Worm (Caenorhabditis elegans) whole organism, L1 larva: Measurements from ENCODE around the gene appg-2.
A peak's percentile ranks its signal among the peaks of the same experiment; 100 is the strongest.

Experiments used
- blmp-1 ChIP-seq: fragments of 150-350 bp; optimal IDR thresholded peaks from 2 replicates; lab custom pipeline; 2014; ENCODE audit warnings: missing biosample characterization, missing genetic modification characterization
- ceh-82 ChIP-seq, 3 experiments: fragments of 150-350 bp in 1 of 3; sonication (generic microtip) in 2 of 3; optimal IDR thresholded peaks; 2 replicates each; lab custom pipeline; 2014 to 2017; ENCODE audit warnings: missing biosample characterization in 3 of 3, missing genetic modification characterization in 3 of 3
- ceh-90 ChIP-seq: sonication (generic microtip); optimal IDR thresholded peaks from 2 replicates; lab custom pipeline; 2016; ENCODE audit warnings: missing genetic modification characterization, missing compliant biosample characterization
- efl-1 ChIP-seq, 4 experiments: fragments of 150-350 bp; optimal IDR thresholded peaks in 3 of 4; peaks in 1 of 4; 1 replicate in 1 of 4; 2 replicates in 3 of 4; lab custom pipeline; 2014; ENCODE audit warnings: missing biosample characterization in 2 of 4, missing genetic modification characterization in 2 of 4, missing genetic modification reagents in 2 of 4
- fos-1 ChIP-seq: fragments of 150-350 bp; optimal IDR thresholded peaks from 2 replicates; lab custom pipeline; 2014; ENCODE audit warnings: missing biosample characterization, missing genetic modification characterization
- grh-1 ChIP-seq: fragments of 200-800 bp; sonication (Bioruptor generic); IDR thresholded peaks from 2 replicates; pipeline ENCODE4 v1.3.6; 2022; ENCODE audit warnings: missing genetic modification reagents, missing genetic modification characterization, missing compliant biosample characterization
- irx-1 ChIP-seq: sonication (generic microtip); optimal IDR thresholded peaks from 2 replicates; lab custom pipeline; 2016; ENCODE audit warnings: missing genetic modification characterization, missing compliant biosample characterization
- jun-1 ChIP-seq: fragments of 150-350 bp; optimal IDR thresholded peaks from 2 replicates; lab custom pipeline; 2014; ENCODE audit warnings: missing biosample characterization, missing genetic modification reagents, missing genetic modification characterization
- lin-15B ChIP-seq: fragments of 150-350 bp; sonication (generic microtip); optimal IDR thresholded peaks from 3 replicates; lab custom pipeline; 2014; ENCODE audit warnings: missing biosample characterization, missing genetic modification characterization
- nhr-11 ChIP-seq: fragments of 150-350 bp; optimal IDR thresholded peaks from 2 replicates; lab custom pipeline; 2014; ENCODE audit warnings: missing biosample characterization, missing genetic modification characterization
- nhr-28 ChIP-seq: fragments of 150-350 bp; optimal IDR thresholded peaks from 2 replicates; lab custom pipeline; 2014; ENCODE audit warnings: missing biosample characterization, missing genetic modification characterization
- nhr-84 ChIP-seq: sonication (generic microtip); optimal IDR thresholded peaks from 2 replicates; lab custom pipeline; 2017; ENCODE audit warnings: missing biosample characterization, missing genetic modification characterization
- nhr-85 ChIP-seq: sonication (generic microtip); peaks from one replicate; lab custom pipeline; 2016; ENCODE audit warnings: missing genetic modification characterization, inconsistent platforms, missing compliant biosample characterization
- nhr-90 ChIP-seq: sonication (generic microtip); optimal IDR thresholded peaks from 2 replicates; lab custom pipeline; 2016; ENCODE audit warnings: mild to moderate bottlenecking, missing genetic modification characterization, missing compliant biosample characterization; ENCODE audit not compliant: poor library complexity
- skn-1 ChIP-seq: fragments of 150-350 bp; optimal IDR thresholded peaks from 2 replicates; lab custom pipeline; 2014; ENCODE audit warnings: missing biosample characterization, missing genetic modification characterization
- snu-23 ChIP-seq: sonication (generic microtip); optimal IDR thresholded peaks from 2 replicates; lab custom pipeline; 2016; ENCODE audit warnings: missing genetic modification characterization, missing compliant biosample characterization
- unc-30 ChIP-seq: sonication (generic microtip); optimal IDR thresholded peaks from 2 replicates; lab custom pipeline; 2017; ENCODE audit warnings: missing biosample characterization, missing genetic modification characterization
- zag-1 ChIP-seq: fragments of 150-350 bp; optimal IDR thresholded peaks from 2 replicates; lab custom pipeline; 2014; ENCODE audit warnings: missing biosample characterization, missing genetic modification characterization

appg-2 gene

DNA sequence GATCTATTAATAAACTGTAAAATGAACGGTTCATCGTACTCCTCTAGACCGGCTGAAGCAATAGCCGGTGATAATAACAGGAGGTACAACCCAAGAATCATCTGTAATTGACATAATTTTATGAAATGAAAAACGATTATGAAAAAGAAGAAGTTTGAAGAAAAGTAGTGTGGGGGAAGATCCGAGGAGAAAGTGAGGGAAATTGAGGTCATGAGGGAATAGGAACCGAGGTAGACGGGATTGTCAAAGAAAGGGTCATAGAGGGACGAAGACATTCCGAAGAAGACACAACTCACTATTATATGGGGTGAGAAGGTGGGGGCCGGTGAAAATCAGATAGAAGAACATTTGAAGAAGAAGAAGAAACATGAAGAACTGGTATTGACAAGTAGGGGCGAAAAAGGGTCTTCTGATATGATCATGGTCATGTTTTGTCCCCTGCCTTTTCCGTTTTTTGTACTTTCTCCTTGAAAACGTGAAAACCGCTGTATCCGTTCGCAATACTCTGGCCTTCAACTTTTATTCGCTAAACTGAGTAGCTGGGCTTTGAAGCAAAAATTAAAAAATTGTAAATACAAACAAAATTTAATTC is 51.2 kb downstream of the appg-2 start, which contains the start of gene oac-46 (continued):
- TF ChIP-seq ceh-82 (tag; optimal IDR thresholded peaks at IDR 0.05; lab: Kevin White, UChicago) (no peak), ceh-90 (no peak), irx-1 (tag; lab: Kevin White, UChicago) (no peak), nhr-11 (no peak), snu-23 (GFP tag; lab: Kevin White, UChicago) (peak; percentile 18)
- TF ChIP-seq, all 84 proteins: peak for 7

DNA sequence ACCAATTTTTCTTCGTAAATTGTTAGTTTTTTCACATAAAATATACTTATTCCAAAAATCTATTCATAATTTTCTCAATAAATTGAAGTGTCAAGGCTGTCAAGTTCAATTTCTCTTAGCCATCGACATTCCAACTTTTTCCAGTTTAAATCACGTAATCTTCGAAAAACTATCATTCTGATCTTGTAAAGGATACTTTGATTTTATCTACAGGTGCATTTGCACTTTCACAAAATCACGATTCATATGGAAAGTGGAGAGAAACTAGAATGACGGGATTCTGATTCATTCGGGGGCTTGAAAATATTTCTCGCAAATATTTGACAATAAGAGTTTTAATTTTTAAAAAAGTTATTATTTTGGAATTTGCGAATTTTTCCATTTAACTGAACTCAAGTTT is 52.3 kb downstream of the appg-2 start:
- TF ChIP-seq zag-1 (tag; lab: Kevin White, UChicago): no peak
- TF ChIP-seq nhr-85 (tag; lab: Kevin White, UChicago): peak; percentile 64

ce11 chrII:8853960-8854359 is 53.0 kb downstream of the appg-2 start:
- no peak for TF ChIP-seq unc-30 (tag; lab: Kevin White, UChicago)
- TF ChIP-seq grh-1: peak; percentile 58
- TF ChIP-seq lin-15B (tag; lab: Kevin White, UChicago): no peak
- peak; percentile 25 for TF ChIP-seq jun-1 (tag; lab: Kevin White, UChicago)
- no peak for TF ChIP-seq efl-1 (optimal IDR thresholded peaks at IDR 0.05; lab: Kevin White, UChicago)
- TF ChIP-seq efl-1 (GFP tag; optimal IDR thresholded peaks at IDR 0.05 in 1 of 2; lab: Kevin White, UChicago): peak in 1 of 2 experiments; percentile 16
- TF ChIP-seq nhr-28 (tag; lab: Kevin White, UChicago): no peak
- TF ChIP-seq blmp-1 (tag; lab: Kevin White, UChicago): peak; percentile 71
- no peak for TF ChIP-seq nhr-84 (tag; lab: Kevin White, UChicago)
- no peak for TF ChIP-seq skn-1 (tag; lab: Kevin White, UChicago)
- TF ChIP-seq fos-1: no peak
- TF ChIP-seq nhr-90 (tag; lab: Kevin White, UChicago): no peak
- peak; percentile 65 for TF ChIP-seq nhr-85 (tag; lab: Kevin White, UChicago)
- TF ChIP-seq, all 84 proteins: peak for 5
